Fruit fly (Drosophila melanogaster) whole organism, embryonic: ENCODE data around the gene CG11892.

ENCODE experiments used
- CG10462 ChIP-seq: fragments of 200-800 bp; sonication (Bioruptor generic); optimal IDR thresholded peaks from 2 replicates; lab custom pipeline; 2016; ENCODE audit warnings: missing biosample characterization, missing genetic modification characterization
- CG10979 ChIP-seq: fragments of 200-800 bp; sonication (Bioruptor generic); optimal IDR thresholded peaks from 2 replicates; lab custom pipeline; 2018; ENCODE audit warnings: missing biosample characterization, mild to moderate bottlenecking, missing genetic modification characterization, moderate library complexity
- CG11696 ChIP-seq: fragments of 200-800 bp; sonication (Bioruptor generic); IDR thresholded peaks from 2 replicates; pipeline ENCODE4 v1.3.6; 2022; ENCODE audit warnings: missing biosample characterization, missing genetic modification characterization
- CG13296 ChIP-seq: fragments of 200-800 bp; sonication (Bioruptor generic); optimal IDR thresholded peaks from 3 replicates; lab custom pipeline; 2018; ENCODE audit warnings: missing biosample characterization, mild to moderate bottlenecking, missing genetic modification characterization
- CG13624 ChIP-seq: fragments of 200-800 bp; sonication (Bioruptor generic); optimal IDR thresholded peaks from 2 replicates; lab custom pipeline; 2016; ENCODE audit warnings: missing biosample characterization, missing genetic modification characterization
- CG14014 ChIP-seq: fragments of 200-800 bp; sonication (Bioruptor generic); IDR thresholded peaks from 2 replicates; pipeline ENCODE4 v1.3.6; 2022; ENCODE audit warnings: missing biosample characterization, missing genetic modification characterization
- CG14441 ChIP-seq: fragments of 200-800 bp; sonication (Bioruptor generic); IDR thresholded peaks from 2 replicates; pipeline ENCODE4 v1.3.6; 2022; ENCODE audit warnings: missing biosample characterization, missing genetic modification characterization
- CG15269 ChIP-seq: fragments of 200-800 bp; sonication (Bioruptor generic); optimal IDR thresholded peaks from 2 replicates; lab custom pipeline; 2018; ENCODE audit warnings: missing biosample characterization, mild to moderate bottlenecking, missing genetic modification characterization, moderate library complexity
- CG15696 ChIP-seq: fragments of 200-800 bp; sonication (Bioruptor generic); optimal IDR thresholded peaks from 2 replicates; lab custom pipeline; 2019; ENCODE audit warnings: missing biosample characterization, mild to moderate bottlenecking, missing genetic modification characterization, moderate library complexity
- CG16813 ChIP-seq: fragments of 200-800 bp; sonication (Bioruptor generic); IDR thresholded peaks from 3 replicates; pipeline ENCODE4 v1.3.6; 2022; ENCODE audit warnings: missing biosample characterization, missing genetic modification characterization; ENCODE audit not compliant: partially characterized antibody
- CG16815 ChIP-seq: fragments of 200-800 bp; sonication (Bioruptor generic); optimal IDR thresholded peaks from 3 replicates; lab custom pipeline; 2017; ENCODE audit warnings: missing biosample characterization, mild to moderate bottlenecking, missing genetic modification characterization
- CG1792 ChIP-seq: fragments of 200-800 bp; sonication (Bioruptor generic); optimal IDR thresholded peaks from 2 replicates; lab custom pipeline; 2016; ENCODE audit warnings: missing biosample characterization, missing genetic modification characterization
- CG18476 ChIP-seq: fragments of 200-800 bp; sonication (Bioruptor generic); optimal IDR thresholded peaks from 2 replicates; lab custom pipeline; 2016; ENCODE audit warnings: missing biosample characterization, mild to moderate bottlenecking, missing genetic modification characterization
- CG2875 ChIP-seq: fragments of 200-800 bp; sonication (Bioruptor generic); optimal IDR thresholded peaks from 2 replicates; lab custom pipeline; 2017; ENCODE audit warnings: missing biosample characterization, mild to moderate bottlenecking, missing genetic modification characterization, missing genetic modification reagents
- CG30020 ChIP-seq: fragments of 200-800 bp; optimal IDR thresholded peaks from 2 replicates; lab custom pipeline; 2019; ENCODE audit warnings: missing biosample characterization, mild to moderate bottlenecking, missing genetic modification characterization, moderate library complexity
- CG7357 ChIP-seq: fragments of 200-800 bp; sonication (Bioruptor generic); IDR thresholded peaks from 3 replicates; pipeline ENCODE4 v1.3.6; 2022; ENCODE audit warnings: missing biosample characterization, missing genetic modification characterization
- CG8089 ChIP-seq: fragments of 200-800 bp; sonication (Bioruptor generic); optimal IDR thresholded peaks from 3 replicates; lab custom pipeline; 2016; ENCODE audit warnings: missing biosample characterization, missing genetic modification characterization
- CG8765 ChIP-seq: fragments of 200-800 bp; sonication (Bioruptor generic); IDR thresholded peaks from 2 replicates; pipeline ENCODE4 v1.3.6; 2022; ENCODE audit warnings: missing biosample characterization, missing genetic modification characterization
- CoRest ChIP-seq: fragments of 200-800 bp; sonication (Bioruptor generic); optimal IDR thresholded peaks from 3 replicates; lab custom pipeline; 2018; ENCODE audit warnings: missing biosample characterization, mild to moderate bottlenecking, missing genetic modification characterization, moderate library complexity
- Deaf1 ChIP-seq: fragments of 200-800 bp; optimal IDR thresholded peaks from 3 replicates; lab custom pipeline; 2019; ENCODE audit warnings: missing biosample characterization, mild to moderate bottlenecking, missing genetic modification characterization, moderate library complexity
- Dll ChIP-seq: fragments of 200-800 bp; sonication (Bioruptor generic); IDR thresholded peaks from 4 replicates; pipeline ENCODE4 v1.3.6; 2022; ENCODE audit warnings: missing biosample characterization, missing genetic modification characterization; ENCODE audit not compliant: partially characterized antibody
- HLH3B ChIP-seq: fragments of 200-800 bp; sonication (Bioruptor generic); IDR thresholded peaks from 2 replicates; pipeline ENCODE4 v1.3.6; 2022; ENCODE audit warnings: missing biosample characterization, missing genetic modification characterization
- MESR4 ChIP-seq: fragments of 200-800 bp; sonication (Bioruptor generic); optimal IDR thresholded peaks from 2 replicates; lab custom pipeline; 2018; ENCODE audit warnings: missing biosample characterization, mild to moderate bottlenecking, missing genetic modification characterization, moderate library complexity
- Nf-YB ChIP-seq: fragments of 200-800 bp; sonication (Bioruptor generic); optimal IDR thresholded peaks from 3 replicates; lab custom pipeline; 2019; ENCODE audit warnings: missing biosample characterization, mild to moderate bottlenecking, missing genetic modification characterization, moderate library complexity
- NfI ChIP-seq: fragments of 200-800 bp; sonication (Bioruptor generic); optimal IDR thresholded peaks from 3 replicates; lab custom pipeline; 2018; ENCODE audit warnings: missing biosample characterization, mild to moderate bottlenecking, missing genetic modification characterization, moderate library complexity
- PHDP ChIP-seq: fragments of 200-800 bp; sonication (Bioruptor generic); optimal IDR thresholded peaks from 3 replicates; lab custom pipeline; 2018; ENCODE audit warnings: missing biosample characterization, mild to moderate bottlenecking, missing genetic modification characterization, moderate library complexity
- Sry-β ChIP-seq: fragments of 200-800 bp; sonication (Bioruptor generic); optimal IDR thresholded peaks from 2 replicates; lab custom pipeline; 2018; ENCODE audit warnings: missing biosample characterization, mild to moderate bottlenecking, missing genetic modification characterization, moderate library complexity
- Sry-δ ChIP-seq: fragments of 200-800 bp; sonication (Bioruptor generic); optimal IDR thresholded peaks from 2 replicates; lab custom pipeline; 2016; ENCODE audit warnings: missing biosample characterization, missing genetic modification characterization
- Trl ChIP-seq, 3 experiments: fragments of >200 bp in 2 of 3; fragments of 200-800 bp in 1 of 3; sonication (Bioruptor generic) in 1 of 3; optimal IDR thresholded peaks; 2 replicates in 1 of 3; 3 replicates in 2 of 3; lab custom pipeline; 2016 to 2017; ENCODE audit warnings: missing biosample characterization in 1 of 3, missing genetic modification characterization in 1 of 3
- Vsx1 ChIP-seq: fragments of 200-800 bp; sonication (Bioruptor generic); optimal IDR thresholded peaks from 2 replicates; lab custom pipeline; 2017; ENCODE audit warnings: missing biosample characterization, mild to moderate bottlenecking, missing genetic modification characterization, missing genetic modification reagents
- bcd ChIP-seq: fragments of 200-800 bp; sonication (Bioruptor generic); optimal IDR thresholded peaks from 2 replicates; lab custom pipeline; 2017; ENCODE audit warnings: missing biosample characterization, mild to moderate bottlenecking, missing genetic modification characterization
- cad ChIP-seq: fragments of >200 bp; optimal IDR thresholded peaks from 2 replicates; lab custom pipeline; 2017; ENCODE audit warnings: missing biosample characterization, missing genetic modification characterization
- cato ChIP-seq: fragments of 200-800 bp; sonication (Bioruptor generic); optimal IDR thresholded peaks from 2 replicates; lab custom pipeline; 2016; ENCODE audit warnings: missing biosample characterization, missing genetic modification characterization, borderline replicate concordance
- chm ChIP-seq: fragments of 200-800 bp; sonication (Bioruptor generic); IDR thresholded peaks from 2 replicates; pipeline ENCODE4 v1.3.6; 2022; ENCODE audit warnings: missing biosample characterization, missing genetic modification characterization
- crol ChIP-seq: fragments of 200-800 bp; sonication (Bioruptor generic); IDR thresholded peaks from 2 replicates; pipeline ENCODE4 v1.3.6; 2022; ENCODE audit warnings: missing biosample characterization, missing genetic modification characterization
- dmrt11E ChIP-seq: fragments of 200-800 bp; sonication (Bioruptor generic); optimal IDR thresholded peaks from 3 replicates; lab custom pipeline; 2018; ENCODE audit warnings: missing biosample characterization, mild to moderate bottlenecking, missing genetic modification characterization, moderate library complexity
- fd3F ChIP-seq: fragments of 200-800 bp; sonication (Bioruptor generic); optimal IDR thresholded peaks from 2 replicates; lab custom pipeline; 2018; ENCODE audit warnings: missing biosample characterization, mild to moderate bottlenecking, missing genetic modification characterization, moderate library complexity
- grn ChIP-seq: fragments of 200-800 bp; sonication (Bioruptor generic); optimal IDR thresholded peaks from 3 replicates; lab custom pipeline; 2017; ENCODE audit warnings: missing biosample characterization, missing genetic modification characterization
- hbn ChIP-seq: fragments of 200-800 bp; sonication (Bioruptor generic); IDR thresholded peaks from 2 replicates; pipeline ENCODE4 v1.3.6; 2022; ENCODE audit warnings: missing biosample characterization, missing genetic modification characterization; ENCODE audit not compliant: partially characterized antibody
- hkb ChIP-seq, 2 experiments: fragments of 200-800 bp in 1 of 2; fragments of >200 bp in 1 of 2; sonication (Bioruptor generic) in 1 of 2; IDR thresholded peaks in 1 of 2; optimal IDR thresholded peaks in 1 of 2; 2 replicates each; pipeline versions ENCODE4 v1.3.6 to Lab custom; 2017 to 2022; ENCODE audit warnings: missing biosample characterization in 1 of 2, missing genetic modification characterization in 1 of 2
- odd ChIP-seq: fragments of 200-800 bp; sonication (Bioruptor generic); optimal IDR thresholded peaks from 2 replicates; lab custom pipeline; 2017; ENCODE audit warnings: missing biosample characterization, mild to moderate bottlenecking, missing genetic modification characterization
- ranshi ChIP-seq: fragments of 200-800 bp; sonication (Bioruptor generic); IDR thresholded peaks from 2 replicates; pipeline ENCODE4 v1.3.6; 2022; ENCODE audit warnings: missing biosample characterization, missing genetic modification characterization
- slp2 ChIP-seq: fragments of 200-800 bp; sonication (Bioruptor generic); optimal IDR thresholded peaks from 2 replicates; lab custom pipeline; 2016; ENCODE audit warnings: missing biosample characterization, missing genetic modification characterization
- sob ChIP-seq: fragments of 200-800 bp; sonication (Bioruptor generic); IDR thresholded peaks from 2 replicates; pipeline ENCODE4 v1.3.6; 2022; ENCODE audit warnings: missing biosample characterization, missing genetic modification characterization
- stwl ChIP-seq: fragments of 200-800 bp; sonication (Bioruptor generic); optimal IDR thresholded peaks from 3 replicates; lab custom pipeline; 2018; ENCODE audit warnings: missing biosample characterization, mild to moderate bottlenecking, missing genetic modification characterization, moderate library complexity
- unpg ChIP-seq: fragments of 200-800 bp; sonication (Bioruptor generic); optimal IDR thresholded peaks from 3 replicates; lab custom pipeline; 2018; ENCODE audit warnings: missing biosample characterization, mild to moderate bottlenecking, missing genetic modification characterization, moderate library complexity
- vvl ChIP-seq: fragments of 200-800 bp; sonication (Bioruptor generic); IDR thresholded peaks from 2 replicates; pipeline ENCODE4 v1.3.6; 2022; ENCODE audit warnings: missing biosample characterization, missing genetic modification characterization

CG11892 gene

DNA sequence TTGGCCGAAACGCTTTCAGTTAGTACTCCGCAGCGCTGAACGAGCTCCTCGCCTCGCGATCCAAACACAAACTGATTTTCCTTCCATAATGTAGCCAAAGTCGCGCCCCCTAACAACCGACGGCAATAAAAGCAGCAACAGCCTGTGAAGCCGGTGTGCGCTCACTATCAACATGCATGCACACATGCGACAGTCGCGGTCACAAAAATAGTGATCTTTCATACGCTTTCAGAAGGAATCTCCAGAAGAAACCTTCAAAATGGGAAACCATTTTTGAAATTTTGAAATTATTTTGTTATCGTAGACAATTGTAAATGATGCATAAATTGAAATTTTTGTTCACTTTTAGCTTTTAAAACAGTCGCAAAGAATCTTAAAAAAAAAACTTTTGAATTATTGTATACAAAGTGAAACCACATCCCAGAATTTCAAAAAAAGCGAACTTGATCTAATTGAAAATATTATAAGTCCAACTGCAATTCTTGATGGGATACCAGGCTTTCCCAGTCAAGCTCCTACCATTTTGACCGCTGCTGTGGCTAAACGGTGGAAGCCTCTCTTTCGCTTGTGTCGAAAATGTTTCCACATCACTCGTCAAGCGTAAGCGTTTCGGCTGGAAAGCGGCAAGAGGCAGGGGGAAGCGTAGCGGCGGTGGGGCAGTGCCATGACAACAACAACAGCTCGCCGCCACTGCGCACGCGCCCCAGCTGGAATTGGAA is 48.9 kb upstream of the CG11892 start, which contains the start of gene Cad96Cb (continued):
- TF ChIP-seq CG15269, result peak; percentile 73
- TF ChIP-seq PHDP (tag; lab: Kevin White, UChicago), result peak; percentile 19
- peak; percentile 75 for TF ChIP-seq Vsx1 (GFP tag; lab: Kevin White, UChicago)
- peak; percentile 67 for TF ChIP-seq CG13296 (GFP tag; lab: Kevin White, UChicago)
- no peak for TF ChIP-seq sob (GFP tag; lab: Robert Waterston, UW)
- TF ChIP-seq CG2875 (GFP tag; lab: Kevin White, UChicago), result peak; percentile 87
- peak; percentile 75 for TF ChIP-seq crol (GFP tag; lab: Robert Waterston, UW)
- TF ChIP-seq CG13624 (GFP tag; lab: Kevin White, UChicago), result no peak
- no peak for TF ChIP-seq CG16813
- TF ChIP-seq CG14014, result 0 out of 2 replicates have a peak, but pooled peaks have one; percentile 41
- no peak for TF ChIP-seq CG30020
- peak; percentile 79 for TF ChIP-seq CG16815
- no peak for TF ChIP-seq cad
- peak; percentile 38; the same call in 1 of the 2 replicates for TF ChIP-seq ranshi (GFP tag; lab: Robert Waterston, UW)
- TF ChIP-seq grn (GFP tag; lab: Kevin White, UChicago), result peak; percentile 0
- TF ChIP-seq chm (GFP tag; lab: Robert Waterston, UW), result 0 out of 2 replicates have a peak, but pooled peaks have one; percentile 10
- no peak for TF ChIP-seq Trl (optimal IDR thresholded peaks at IDR 0.05; lab: Kevin White, UChicago)
- peak; percentile 74 for TF ChIP-seq Trl (GFP tag; optimal IDR thresholded peaks at IDR 0.05; lab: Kevin White, UChicago)
- peak; percentile 87 for TF ChIP-seq CG11696 (GFP tag; lab: Robert Waterston, UW)
- TF ChIP-seq odd (GFP tag; lab: Kevin White, UChicago), result peak; percentile 90
- TF ChIP-seq CG1792 (GFP tag; lab: Kevin White, UChicago), result peak; percentile 63
- TF ChIP-seq slp2 (GFP tag; lab: Kevin White, UChicago), result peak; percentile 82
- TF ChIP-seq hbn (GFP tag; lab: Robert Waterston, UW), result no peak
- TF ChIP-seq bcd (GFP tag; lab: Kevin White, UChicago), result peak; percentile 84
- TF ChIP-seq Deaf1, result no peak
- peak; percentile 63 for TF ChIP-seq vvl
- TF ChIP-seq Sry-δ (GFP tag; lab: Kevin White, UChicago), result peak; percentile 21
- no peak for TF ChIP-seq hkb (optimal IDR thresholded peaks at IDR 0.05; lab: Kevin White, UChicago)
- TF ChIP-seq hkb (GFP tag; IDR thresholded peaks at IDR 0.05; lab: Robert Waterston, UW), result peak; percentile 79
- TF ChIP-seq MESR4, result no peak
- TF ChIP-seq Dll (GFP tag; lab: Robert Waterston, UW), result 0 out of 4 replicates have a peak, but pooled peaks have one; percentile 21
- peak; percentile 70 for TF ChIP-seq NfI (GFP tag; lab: Kevin White, UChicago)
- TF ChIP-seq Sry-β, result peak; percentile 45
- TF ChIP-seq HLH3B (GFP tag; lab: Robert Waterston, UW), result peak; percentile 59
- TF ChIP-seq CG8089 (GFP tag; lab: Kevin White, UChicago), result peak; percentile 70
- no peak for TF ChIP-seq CG8765 (GFP tag; lab: Robert Waterston, UW)
- peak; percentile 76 for TF ChIP-seq CG15696 (tag; lab: Kevin White, UChicago)
- TF ChIP-seq cato (GFP tag; lab: Kevin White, UChicago), result peak; percentile 71
- TF ChIP-seq CG14441, result 0 out of 2 replicates have a peak, but pooled peaks have one; percentile 11
- no peak for TF ChIP-seq stwl
- peak; percentile 72 for TF ChIP-seq CG10462
- 0 out of 3 replicates have a peak, but pooled peaks have one; percentile 50 for TF ChIP-seq CG7357 (GFP tag; lab: Robert Waterston, UW)
- peak; percentile 90 for TF ChIP-seq CoRest
- peak; percentile 24 for TF ChIP-seq fd3F (GFP tag; lab: Kevin White, UChicago)
- peak; percentile 67 for TF ChIP-seq Nf-YB (GFP tag; lab: Kevin White, UChicago)
- TF ChIP-seq CG18476 (GFP tag; lab: Kevin White, UChicago), result peak; percentile 80
- TF ChIP-seq unpg (GFP tag; lab: Kevin White, UChicago), result peak; percentile 82
- TF ChIP-seq CG10979 (tag; lab: Kevin White, UChicago), result peak; percentile 94
- peak; percentile 89 for TF ChIP-seq dmrt11E (tag; lab: Kevin White, UChicago)
